Worm (Caenorhabditis elegans): ENCODE measurements around the gene nhr-219.

nhr-219 gene

ce11 chrV:8966086-8966485, at the start of gene nhr-219:
Gene nhr-219 (minus strand): TSS chrV:8966186.
- peak in 1 of 2 experiments; percentile 28 for TF ChIP-seq unc-62 (GFP tag; optimal IDR thresholded peaks at IDR 0.05 in 1 of 2)
- no peak for TF ChIP-seq unc-62 (tag; optimal IDR thresholded peaks at IDR 0.05)
- no peak for TF ChIP-seq snpc-1.2 (GFP tag; IDR thresholded peaks at IDR 0.05)

ce11 chrV:9015540-9015939, 49.6 kb upstream of the nhr-219 start, which contains the start of gene srt-18:
Gene srt-18 (minus strand): TSS chrV:9015640.
- TF ChIP-seq tag-97 (GFP tag; IDR thresholded peaks at IDR 0.05) = no peak
- TF ChIP-seq mdl-1 (tag; optimal IDR thresholded peaks at IDR 0.05) = no peak
- TF ChIP-seq T26A8.4 (GFP tag; IDR thresholded peaks at IDR 0.05) = no peak
- TF ChIP-seq nhr-11 (tag; optimal IDR thresholded peaks at IDR 0.05) = no peak
- no peak for TF ChIP-seq arid-1 (GFP tag; conservative IDR thresholded peaks at IDR 0.05)
- no peak for TF ChIP-seq ceh-62 (tag; optimal IDR thresholded peaks at IDR 0.05)
- no peak for TF ChIP-seq dpl-1 (GFP tag; optimal IDR thresholded peaks at IDR 0.05)
- TF ChIP-seq zag-1 (tag; optimal IDR thresholded peaks at IDR 0.05) = no peak
- no peak for TF ChIP-seq ceh-20 (GFP tag; IDR thresholded peaks at IDR 0.05)
- TF ChIP-seq D1046.2 (GFP tag; IDR thresholded peaks at IDR 0.05) = no peak
- no peak for TF ChIP-seq lin-13 (GFP tag; optimal IDR thresholded peaks at IDR 0.05)
- no peak for TF ChIP-seq lin-29 (GFP tag; IDR thresholded peaks at IDR 0.05)
- TF ChIP-seq ztf-7 (tag; optimal IDR thresholded peaks at IDR 0.05) = no peak
- TF ChIP-seq nhr-48 (tag; optimal IDR thresholded peaks at IDR 0.05) = no peak
- TF ChIP-seq ceh-82 (tag; optimal IDR thresholded peaks at IDR 0.05) = no peak
- TF ChIP-seq hmg-1.1 (GFP tag; IDR thresholded peaks at IDR 0.05) = no peak

DNA sequence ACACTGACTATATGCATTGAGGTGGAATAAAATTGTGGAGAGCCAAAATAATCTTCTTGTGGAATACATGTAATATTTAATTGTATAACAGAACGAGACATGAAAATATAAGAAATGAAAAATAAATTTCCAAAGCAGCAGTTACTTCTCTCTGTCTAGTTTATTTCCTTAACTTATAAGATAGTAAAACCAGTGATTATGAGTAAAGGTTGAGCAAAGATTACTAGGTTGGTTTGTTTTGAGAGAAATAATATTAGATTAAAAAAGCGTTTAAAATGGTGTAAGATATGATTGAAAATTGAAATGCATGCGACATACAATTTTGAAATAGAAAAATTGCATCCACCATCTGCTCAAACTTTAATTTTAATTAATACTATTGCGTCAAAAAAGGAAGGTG, 47.8 kb upstream of the nhr-219 start, which contains the start of gene srh-201:
Gene srh-201, minus strand, starts transcription at position 101 of the 400 bp plus-strand sequence.
- TF ChIP-seq ceh-62 (tag; optimal IDR thresholded peaks at IDR 0.05) = no peak
- TF ChIP-seq nhr-41 (GFP tag; IDR thresholded peaks at IDR 0.05) = no peak
- TF ChIP-seq madf-9 (GFP tag; conservative IDR thresholded peaks at IDR 0.05) = no peak
- TF ChIP-seq fos-1 (tag; optimal IDR thresholded peaks at IDR 0.05) = no peak

- TF ChIP-seq ceh-44 (GFP tag; IDR thresholded peaks at IDR 0.05) (no peak), mes-2 (tag; optimal IDR thresholded peaks at IDR 0.05; ENCODE audit: poor library complexity, severe bottlenecking) (no peak), spr-3 (GFP tag; optimal IDR thresholded peaks at IDR 0.05) (no peak), lin-38 (GFP tag; IDR thresholded peaks at IDR 0.05) (no peak), ZK546.5 (tag; optimal IDR thresholded peaks at IDR 0.05) (no peak), F26F4.8 (GFP tag; conservative IDR thresholded peaks at IDR 0.05) (no peak), F37D6.2 (tag; optimal IDR thresholded peaks at IDR 0.05) (no peak), ceh-20 (GFP tag; IDR thresholded peaks at IDR 0.05) (no peak), sdz-12 (GFP tag; optimal IDR thresholded peaks at IDR 0.05) (no peak), hlh-11 (tag; optimal IDR thresholded peaks at IDR 0.05) (no peak), dve-1 (tag; optimal IDR thresholded peaks at IDR 0.05; ENCODE audit: insufficient read depth) (no peak)
Observed at ce11 chrV:9009175-9009574, 43.2 kb upstream of the nhr-219 start, which contains the start of gene srx-2. Gene srx-2 (plus strand): TSS chrV:9009475.

DNA sequence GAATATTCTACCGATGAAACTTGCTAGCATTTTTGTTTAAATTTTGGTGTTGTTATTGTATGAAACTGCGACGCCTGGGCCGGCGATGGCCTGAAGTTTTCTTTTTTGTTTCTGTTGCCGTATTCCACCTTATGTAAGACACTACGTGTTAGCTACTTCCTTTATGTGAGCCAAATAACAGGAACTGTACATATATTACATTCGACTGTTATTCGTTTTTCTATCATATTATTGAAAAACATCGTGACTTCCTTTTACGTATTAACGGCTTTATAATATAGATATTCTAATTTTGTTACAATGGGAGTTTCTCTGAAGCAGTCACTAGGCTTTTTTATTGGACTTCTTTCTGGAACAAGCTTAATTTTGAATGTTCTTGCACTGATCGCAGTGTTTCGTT, 39.3 kb upstream of the nhr-219 start, which contains the start of gene srx-3:
Gene srx-3, plus strand, starts transcription at position 301 of the 400 bp plus-strand sequence.
- no peak for TF ChIP-seq pha-4 (GFP tag; IDR thresholded peaks at IDR 0.05)
- TF ChIP-seq pha-4 (tag; optimal IDR thresholded peaks at IDR 0.05) = no peak
- no peak for TF ChIP-seq Y5F2A.4 (GFP tag; optimal IDR thresholded peaks at IDR 0.05)
- TF ChIP-seq T20F7.1 (GFP tag; optimal IDR thresholded peaks at IDR 0.05) = no peak
- TF ChIP-seq ceh-28 (tag; optimal IDR thresholded peaks at IDR 0.05) = no peak
- TF ChIP-seq ztf-11 (tag; optimal IDR thresholded peaks at IDR 0.05) = no peak
- TF ChIP-seq nhr-76 (tag; optimal IDR thresholded peaks at IDR 0.05) = no peak
- TF ChIP-seq hlh-11 (tag; optimal IDR thresholded peaks at IDR 0.05) = no peak
- no peak for TF ChIP-seq ceh-44 (GFP tag; IDR thresholded peaks at IDR 0.05)
- no peak for TF ChIP-seq aly-2 (tag; optimal IDR thresholded peaks at IDR 0.05)
- TF ChIP-seq lin-39 (tag; optimal IDR thresholded peaks at IDR 0.05) = no peak
- no peak for TF ChIP-seq F26F4.8 (GFP tag; conservative IDR thresholded peaks at IDR 0.05)
- no peak for TF ChIP-seq daf-19 (GFP tag; conservative IDR thresholded peaks at IDR 0.05)
- TF ChIP-seq nhr-48 (tag; optimal IDR thresholded peaks at IDR 0.05) = no peak
- TF ChIP-seq Y48G9A.11 (GFP tag; IDR thresholded peaks at IDR 0.05) = no peak
- TF ChIP-seq lin-1 (GFP tag; IDR thresholded peaks at IDR 0.05) = no peak
- TF ChIP-seq hlh-30 (tag; optimal IDR thresholded peaks at IDR 0.05; ENCODE audit: insufficient read depth) = no peak
- no peak for TF ChIP-seq php-3 (GFP tag; IDR thresholded peaks at IDR 0.05)
- TF ChIP-seq hmg-1.1 (GFP tag; IDR thresholded peaks at IDR 0.05) = no peak
